Worm (Caenorhabditis elegans): ENCODE measurements around the gene rbmx-2.

rbmx-2 gene

DNA sequence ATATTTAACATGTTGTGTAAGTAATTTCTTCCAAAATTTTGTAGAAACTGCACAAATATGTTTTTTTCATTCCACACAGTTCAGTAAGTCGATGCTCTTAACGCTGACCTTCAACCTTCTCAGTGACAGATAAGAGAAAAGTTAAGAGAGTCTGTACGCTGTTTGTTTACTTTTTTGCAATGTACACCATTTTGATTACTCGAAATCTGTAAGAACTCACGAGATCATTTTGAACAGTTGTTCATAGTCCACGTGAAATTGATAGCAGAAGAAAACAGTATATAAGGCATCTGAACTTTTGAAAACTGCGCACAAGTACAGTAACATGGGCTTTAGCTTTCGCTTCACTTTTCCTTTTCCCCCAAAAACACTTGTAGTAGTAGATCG, 18.0 kb downstream of the rbmx-2 start:
- no peak for TF ChIP-seq eyg-1 (tag; optimal IDR thresholded peaks at IDR 0.05)

DNA sequence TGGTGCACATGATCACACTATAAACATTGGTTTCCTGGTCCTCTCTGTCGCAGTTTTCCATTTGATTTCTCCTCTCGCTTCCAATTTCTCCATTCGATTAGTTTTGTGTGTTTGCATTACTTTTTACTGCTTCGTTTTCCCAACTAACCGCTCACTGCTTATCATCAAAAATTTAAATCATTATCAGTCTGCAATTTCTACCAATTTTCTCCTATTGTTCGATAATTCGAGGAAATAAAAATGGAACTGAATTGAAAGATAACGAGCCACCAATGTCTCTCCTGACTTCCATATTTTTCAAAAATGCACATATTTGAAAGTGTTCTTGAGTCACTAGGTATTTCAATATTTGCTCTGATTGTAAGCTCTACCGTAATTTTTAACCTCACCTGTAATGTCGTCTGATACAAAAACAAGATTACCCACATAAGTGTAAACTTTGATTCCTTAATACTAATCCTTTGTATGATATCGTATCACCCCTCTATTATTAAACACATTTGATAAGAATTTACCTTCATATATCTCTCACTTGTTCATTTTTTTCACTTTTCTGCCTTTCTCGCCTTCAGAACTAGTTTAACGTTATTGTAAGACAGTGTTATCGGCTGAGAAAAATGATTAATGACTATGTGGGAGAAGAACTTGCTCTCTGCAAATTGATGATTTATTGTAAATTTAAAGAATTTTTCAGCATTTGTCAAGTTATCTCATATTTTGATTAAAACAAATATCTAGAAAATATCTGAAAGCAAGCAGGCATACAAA, 18.6 kb downstream of the rbmx-2 start:
- TF ChIP-seq K09A11.1 (tag; optimal IDR thresholded peaks at IDR 0.05; ENCODE audit: insufficient read depth) (no peak), ceh-6 (GFP tag; optimal IDR thresholded peaks at IDR 0.05) (no peak), ref-2 (tag; optimal IDR thresholded peaks at IDR 0.05) (no peak), fax-1 (tag; optimal IDR thresholded peaks at IDR 0.05) (no peak), che-1 (tag; optimal IDR thresholded peaks at IDR 0.05) (no peak), elt-2 (tag; optimal IDR thresholded peaks at IDR 0.05) (peak; percentile 6), hlh-6 (tag; optimal IDR thresholded peaks at IDR 0.05) (no peak)

DNA sequence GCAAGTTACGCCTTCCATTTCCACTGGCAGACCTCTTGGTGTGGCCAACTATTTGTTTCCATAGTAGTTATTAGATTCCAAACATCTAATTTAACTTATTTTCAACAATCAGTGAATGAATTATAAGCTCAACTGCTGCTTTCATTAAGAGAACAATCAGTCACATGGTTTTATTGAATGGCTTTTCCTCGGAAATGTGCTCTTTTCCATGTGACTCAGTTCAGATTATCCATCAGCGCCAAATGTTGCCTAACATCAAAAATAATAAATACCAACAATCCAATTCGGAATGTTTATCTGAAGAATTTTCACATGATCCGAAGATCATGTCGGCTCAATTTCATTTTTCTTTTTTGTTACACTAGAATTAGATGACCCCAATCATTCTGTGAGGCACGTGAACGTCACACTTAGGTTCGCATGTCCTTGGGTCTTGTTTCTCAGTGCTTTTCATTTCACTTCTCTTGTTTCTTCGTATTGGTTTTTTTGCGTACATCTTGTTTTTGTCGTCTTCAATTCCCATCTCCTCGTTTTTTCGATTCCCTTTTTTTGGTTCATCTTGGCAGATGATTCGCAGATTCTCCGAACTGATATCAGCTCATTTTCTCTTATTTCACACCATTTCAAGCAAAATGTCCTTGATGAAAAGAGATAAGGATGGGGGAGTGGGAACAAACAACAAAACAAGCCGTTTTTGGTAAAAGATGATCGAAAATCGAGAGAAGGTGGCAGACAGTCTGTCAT, 20.4 kb downstream of the rbmx-2 start:
- TF ChIP-seq ceh-30 (tag; optimal IDR thresholded peaks at IDR 0.05) (no peak), sox-4 (tag; optimal IDR thresholded peaks at IDR 0.05) (no peak), K09A11.1 (tag; optimal IDR thresholded peaks at IDR 0.05; ENCODE audit: insufficient read depth) (no peak), ceh-45 (GFP tag; IDR thresholded peaks at IDR 0.05) (no peak), ceh-6 (GFP tag; optimal IDR thresholded peaks at IDR 0.05) (no peak), pha-2 (tag; optimal IDR thresholded peaks at IDR 0.05) (no peak), sox-2 (GFP tag; IDR thresholded peaks at IDR 0.05) (no peak), nhr-11 (tag; optimal IDR thresholded peaks at IDR 0.05) (no peak), unc-86 (tag; optimal IDR thresholded peaks at IDR 0.05) (no peak), sdc-2 (tag; optimal IDR thresholded peaks at IDR 0.05) (no peak), pqm-1 (tag; optimal IDR thresholded peaks at IDR 0.05) (no peak), K02D7.2 (tag; optimal IDR thresholded peaks at IDR 0.05) (no peak), fkh-6 (tag; optimal IDR thresholded peaks at IDR 0.05) (no peak), hlh-13 (GFP tag; optimal IDR thresholded peaks at IDR 0.05) (no peak), hlh-30 (tag; optimal IDR thresholded peaks at IDR 0.05; ENCODE audit: insufficient read depth) (no peak), ahr-1 (tag; optimal IDR thresholded peaks at IDR 0.05) (no peak), eyg-1 (tag; optimal IDR thresholded peaks at IDR 0.05) (no peak)

DNA sequence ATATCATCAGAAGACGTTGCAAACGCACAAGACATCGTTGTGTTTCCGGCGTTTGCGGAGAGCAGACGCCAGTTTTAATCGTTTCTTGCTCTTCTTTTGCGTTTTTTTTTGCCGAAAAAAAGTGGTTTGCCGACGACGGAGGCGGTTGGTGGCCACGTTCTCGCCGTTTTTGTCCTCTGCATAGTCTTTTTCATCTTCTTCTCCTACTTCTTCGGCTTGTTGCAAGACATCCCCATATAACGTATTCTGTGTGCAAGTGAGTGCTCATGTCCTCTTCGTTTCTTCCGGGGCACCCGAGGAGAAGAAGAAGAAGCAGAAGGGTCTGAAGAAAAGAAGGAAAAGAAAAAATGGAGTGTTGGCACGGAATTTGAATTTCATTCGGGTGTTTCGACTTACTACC, 21.7 kb downstream of the rbmx-2 start:
- TF ChIP-seq mec-3 (tag; optimal IDR thresholded peaks at IDR 0.05; ENCODE audit: borderline replicate concordance) (no peak), ceh-9 (tag; optimal IDR thresholded peaks at IDR 0.05) (no peak), fkh-6 (tag; optimal IDR thresholded peaks at IDR 0.05) (no peak), unc-42 (tag; optimal IDR thresholded peaks at IDR 0.05) (peak; percentile 12), dve-1 (tag; optimal IDR thresholded peaks at IDR 0.05) (no peak), pat-9 (tag; optimal IDR thresholded peaks at IDR 0.05) (no peak)

DNA sequence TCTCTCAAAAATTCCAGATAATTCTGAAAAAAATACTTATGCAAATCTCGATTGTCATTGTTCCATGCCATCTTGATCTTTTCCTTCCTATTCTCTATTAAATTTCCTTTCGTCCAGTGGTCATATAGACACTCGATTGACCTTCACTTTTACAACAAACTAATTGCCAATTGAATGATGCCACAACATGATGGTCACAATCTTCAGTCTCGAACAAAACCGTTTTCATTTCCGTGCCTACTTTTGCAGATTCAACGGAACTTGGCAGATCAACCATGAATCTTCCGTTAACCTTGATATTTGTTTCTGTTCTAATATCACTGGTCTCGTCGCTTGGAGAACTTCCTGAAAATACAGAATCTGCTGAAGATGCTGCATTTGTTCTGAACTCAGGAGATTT, 23.3 kb downstream of the rbmx-2 start, which contains the start of gene F40H3.2:
F40H3.2 (plus strand) TSS at position 250 of the 400 bp plus-strand sequence.
- TF ChIP-seq hlh-30 (tag; optimal IDR thresholded peaks at IDR 0.05; ENCODE audit: insufficient read depth) (no peak), ceh-30 (tag; optimal IDR thresholded peaks at IDR 0.05) (no peak), ceh-19 (GFP tag; optimal IDR thresholded peaks at IDR 0.05) (no peak), elt-2 (tag; optimal IDR thresholded peaks at IDR 0.05) (no peak), pha-2 (tag; optimal IDR thresholded peaks at IDR 0.05) (no peak), fkh-10 (GFP tag; optimal IDR thresholded peaks at IDR 0.05) (no peak)

DNA sequence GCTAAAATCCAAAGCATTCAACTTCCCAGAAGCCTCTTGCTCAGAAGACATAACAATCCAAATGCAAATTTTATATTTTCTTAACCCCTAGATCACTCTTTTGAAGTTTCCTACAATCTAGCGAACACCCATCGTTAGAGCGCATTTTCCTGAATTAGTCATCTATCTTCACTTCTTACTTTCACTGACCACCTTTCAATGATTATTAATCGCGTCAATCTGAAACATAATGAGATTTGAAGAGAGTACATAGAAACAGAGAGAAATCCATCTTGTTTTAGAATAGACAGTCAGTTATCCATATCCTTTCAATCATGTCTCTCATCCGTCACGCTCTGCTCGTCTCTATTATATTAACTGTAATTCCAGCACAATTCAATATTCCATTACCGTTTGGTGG, 25.5 kb downstream of the rbmx-2 start, which contains the start of gene F40H3.3:
F40H3.3 (plus strand) TSS at position 280 of the 400 bp plus-strand sequence.
- TF ChIP-seq ceh-6 (GFP tag; optimal IDR thresholded peaks at IDR 0.05) (no peak), hlh-13 (GFP tag; optimal IDR thresholded peaks at IDR 0.05) (no peak), fkh-10 (GFP tag; optimal IDR thresholded peaks at IDR 0.05) (no peak), ahr-1 (tag; optimal IDR thresholded peaks at IDR 0.05) (no peak), ceh-2 (tag; optimal IDR thresholded peaks at IDR 0.05) (no peak), ceh-9 (tag; optimal IDR thresholded peaks at IDR 0.05) (no peak), unc-42 (tag; optimal IDR thresholded peaks at IDR 0.05) (no peak)

Data from whole organism, late embryonic.